Fruit fly (Drosophila melanogaster): ENCODE measurements around the gene ntc.
A peak's percentile ranks its signal among the peaks of the same experiment; 100 is the strongest.

ntc gene

dm6 chr3L:3772284-3772987 is 33.8 kb downstream of the ntc start (continued):
- peak; percentile 49 for TF ChIP-seq CG13424 (tag; optimal IDR thresholded peaks at IDR 0.05)
- TF ChIP-seq her (GFP tag; optimal IDR thresholded peaks at IDR 0.05), result no peak
- peak; percentile 29 for TF ChIP-seq CG30403 (GFP tag; optimal IDR thresholded peaks at IDR 0.05)
- 0 out of 4 replicates have a peak, but pooled peaks have one; percentile 54 for TF ChIP-seq chinmo (GFP tag; IDR thresholded peaks at IDR 0.05; ENCODE audit: partially characterized antibody)
- no peak for TF ChIP-seq CG8359 (GFP tag; optimal IDR thresholded peaks at IDR 0.05; ENCODE audit: borderline replicate concordance)
- TF ChIP-seq CG10366 (GFP tag; IDR thresholded peaks at IDR 0.05), result peak; percentile 38; the same call in 1 of the 2 replicates
- peak; percentile 69 for TF ChIP-seq CG13287 (GFP tag; IDR thresholded peaks at IDR 0.05; ENCODE audit: partially characterized antibody)
- TF ChIP-seq CG2120 (GFP tag; optimal IDR thresholded peaks at IDR 0.05), result peak; percentile 64
- TF ChIP-seq Nf-YB (GFP tag; optimal IDR thresholded peaks at IDR 0.05), result no peak
- TF ChIP-seq CG14014 (GFP tag; IDR thresholded peaks at IDR 0.05), result peak; percentile 60; the same call in 1 of the 2 replicates
- TF ChIP-seq pho (GFP tag; optimal IDR thresholded peaks at IDR 0.05), result peak; percentile 9
- TF ChIP-seq dysf (GFP tag; IDR thresholded peaks at IDR 0.05), result peak; percentile 50; the same call in 2 of the 3 replicates
- TF ChIP-seq C15 (GFP tag; IDR thresholded peaks at IDR 0.05), result 0 out of 3 replicates have a peak, but pooled peaks have one; percentile 18
- peak; percentile 5 for TF ChIP-seq Sry-δ (GFP tag; optimal IDR thresholded peaks at IDR 0.05)
- TF ChIP-seq CG2889 (GFP tag; IDR thresholded peaks at IDR 0.05), result 0 out of 3 replicates have a peak, but pooled peaks have one; percentile 9
- peak; percentile 2 for TF ChIP-seq CG12659 (GFP tag; optimal IDR thresholded peaks at IDR 0.05)
- TF ChIP-seq CG7987 (GFP tag; optimal IDR thresholded peaks at IDR 0.05), result peak; percentile 11
- no peak for TF ChIP-seq hkb (optimal IDR thresholded peaks at IDR 0.05)
- peak; percentile 44 for TF ChIP-seq hkb (GFP tag; IDR thresholded peaks at IDR 0.05)
- no peak for TF ChIP-seq CG15479 (GFP tag; optimal IDR thresholded peaks at IDR 0.05)
- TF ChIP-seq mirr (GFP tag; optimal IDR thresholded peaks at IDR 0.05), result no peak
- TF ChIP-seq HLH3B (GFP tag; IDR thresholded peaks at IDR 0.05), result 0 out of 2 replicates have a peak, but pooled peaks have one; percentile 13

dm6 chr3L:3771406-3771935 is 34.8 kb downstream of the ntc start:
- peak; percentile 68 for TF ChIP-seq CG6813 (GFP tag; optimal IDR thresholded peaks at IDR 0.05)
- TF ChIP-seq CG5953 (GFP tag; IDR thresholded peaks at IDR 0.05), result peak; percentile 46; the same call in 1 of the 2 replicates
- peak; percentile 93 for TF ChIP-seq Dbx (GFP tag; IDR thresholded peaks at IDR 0.05)
- TF ChIP-seq Atf6 (GFP tag; IDR thresholded peaks at IDR 0.05), result peak; percentile 91
- TF ChIP-seq Ada2b (GFP tag; IDR thresholded peaks at IDR 0.05), result peak; percentile 92
- TF ChIP-seq Oli (tag; optimal IDR thresholded peaks at IDR 0.05), result peak; percentile 81
- peak; percentile 72; the same call in 1 of the 2 replicates for TF ChIP-seq cas (GFP tag; IDR thresholded peaks at IDR 0.05)
- no peak; the same call in 2 of the 3 replicates for TF ChIP-seq croc (GFP tag; conservative IDR thresholded peaks at IDR 0.05)
- peak; percentile 65 for TF ChIP-seq CG2712 (tag; optimal IDR thresholded peaks at IDR 0.05)
- TF ChIP-seq CG10431 (GFP tag; optimal IDR thresholded peaks at IDR 0.05), result no peak
- peak; percentile 83 for TF ChIP-seq Med (GFP tag)
- TF ChIP-seq CG12071 (GFP tag; optimal IDR thresholded peaks at IDR 0.05), result peak; percentile 14
- peak; percentile 1 for TF ChIP-seq CG34376 (GFP tag; optimal IDR thresholded peaks at IDR 0.05)
- peak; percentile 54; the same call in 1 of the 2 replicates for TF ChIP-seq CG43689 (GFP tag; IDR thresholded peaks at IDR 0.05)
- peak; percentile 79 for TF ChIP-seq NfI (GFP tag; optimal IDR thresholded peaks at IDR 0.05)
- no peak for TF ChIP-seq zen2 (GFP tag; IDR thresholded peaks at IDR 0.05; ENCODE audit: partially characterized antibody)
- TF ChIP-seq CG10959 (GFP tag; IDR thresholded peaks at IDR 0.05), result no peak
- TF ChIP-seq CG17829 (tag; optimal IDR thresholded peaks at IDR 0.05), result peak; percentile 66
- peak; percentile 39 for TF ChIP-seq Nf-YB (GFP tag; optimal IDR thresholded peaks at IDR 0.05)
- no peak for TF ChIP-seq ken (GFP tag; IDR thresholded peaks at IDR 0.05)
- peak; percentile 74 for TF ChIP-seq MBD-R2 (GFP tag; IDR thresholded peaks at IDR 0.05)
- TF ChIP-seq fru (optimal IDR thresholded peaks at IDR 0.05), result no peak
- TF ChIP-seq CG13894 (tag; optimal IDR thresholded peaks at IDR 0.05), result peak; percentile 70
- peak; percentile 78 for TF ChIP-seq CG3281 (GFP tag; optimal IDR thresholded peaks at IDR 0.05)
- TF ChIP-seq salm (tag; optimal IDR thresholded peaks at IDR 0.05), result no peak
- TF ChIP-seq CG34422 (GFP tag; IDR thresholded peaks at IDR 0.05), result peak; percentile 81; the same call in 2 of the 3 replicates
- peak; percentile 61 for TF ChIP-seq B-H1 (GFP tag; IDR thresholded peaks at IDR 0.05)
- TF ChIP-seq bcd (GFP tag; optimal IDR thresholded peaks at IDR 0.05), result peak; percentile 59
